Fruit fly (Drosophila melanogaster) whole organism, embryonic: Measurements from ENCODE around the gene Gpdh1.

Experiments
- Abd-B ChIP-seq: fragments of 200-800 bp; sonication (Bioruptor generic); optimal IDR thresholded peaks from 2 replicates; lab custom pipeline; 2018; ENCODE audit warnings: missing biosample characterization, mild to moderate bottlenecking, missing genetic modification characterization, moderate library complexity
- Adf1 ChIP-seq: fragments of 200-800 bp; sonication (Bioruptor generic); IDR thresholded peaks from 2 replicates; pipeline ENCODE4 v1.3.6; 2022; ENCODE audit warnings: missing biosample characterization, missing genetic modification characterization
- Aef1 ChIP-seq: fragments of 200-800 bp; sonication (Bioruptor generic); IDR thresholded peaks from 3 replicates; pipeline ENCODE4 v1.3.6; 2022; ENCODE audit warnings: missing biosample characterization, missing genetic modification characterization
- Antp ChIP-seq: fragments of 200-800 bp; sonication (Bioruptor generic); optimal IDR thresholded peaks from 3 replicates; lab custom pipeline; 2016; ENCODE audit warnings: missing biosample characterization, missing genetic modification characterization
- BtbVII ChIP-seq: fragments of 200-800 bp; sonication (Bioruptor generic); optimal IDR thresholded peaks from 3 replicates; lab custom pipeline; 2017; ENCODE audit warnings: missing biosample characterization, mild to moderate bottlenecking, missing genetic modification characterization
- CG10267 ChIP-seq: fragments of 200-800 bp; sonication (Bioruptor generic); optimal IDR thresholded peaks from 2 replicates; lab custom pipeline; 2018; ENCODE audit warnings: missing biosample characterization, mild to moderate bottlenecking, missing genetic modification characterization, moderate library complexity
- CG14441 ChIP-seq: fragments of 200-800 bp; sonication (Bioruptor generic); IDR thresholded peaks from 2 replicates; pipeline ENCODE4 v1.3.6; 2022; ENCODE audit warnings: missing biosample characterization, missing genetic modification characterization
- CG15073 ChIP-seq: fragments of 200-800 bp; sonication (Bioruptor generic); optimal IDR thresholded peaks from 2 replicates; lab custom pipeline; 2016; ENCODE audit warnings: missing biosample characterization, missing genetic modification characterization
- CG15514 ChIP-seq: fragments of 200-800 bp; sonication (Bioruptor generic); optimal IDR thresholded peaks from 3 replicates; lab custom pipeline; 2017; ENCODE audit warnings: missing biosample characterization, missing genetic modification characterization, mild to moderate bottlenecking, moderate library complexity, missing genetic modification reagents
- CG1647 ChIP-seq: fragments of 200-800 bp; sonication (Bioruptor generic); optimal IDR thresholded peaks from 3 replicates; lab custom pipeline; 2016; ENCODE audit warnings: missing biosample characterization, missing genetic modification characterization
- CG2875 ChIP-seq: fragments of 200-800 bp; sonication (Bioruptor generic); optimal IDR thresholded peaks from 2 replicates; lab custom pipeline; 2017; ENCODE audit warnings: missing biosample characterization, mild to moderate bottlenecking, missing genetic modification characterization, missing genetic modification reagents
- CG30020 ChIP-seq: fragments of 200-800 bp; optimal IDR thresholded peaks from 2 replicates; lab custom pipeline; 2019; ENCODE audit warnings: missing biosample characterization, mild to moderate bottlenecking, missing genetic modification characterization, moderate library complexity
- CG3163 ChIP-seq: fragments of 200-800 bp; sonication (Bioruptor generic); optimal IDR thresholded peaks from 3 replicates; lab custom pipeline; 2016; ENCODE audit warnings: missing biosample characterization, missing genetic modification characterization
- CG4820 ChIP-seq: fragments of 200-800 bp; sonication (Bioruptor generic); optimal IDR thresholded peaks from 3 replicates; lab custom pipeline; 2016; ENCODE audit warnings: missing biosample characterization, missing genetic modification characterization
- CG7357 ChIP-seq: fragments of 200-800 bp; sonication (Bioruptor generic); IDR thresholded peaks from 3 replicates; pipeline ENCODE4 v1.3.6; 2022; ENCODE audit warnings: missing biosample characterization, missing genetic modification characterization
- CG7745 ChIP-seq: fragments of 200-800 bp; sonication (Bioruptor generic); optimal IDR thresholded peaks from 2 replicates; lab custom pipeline; 2018; ENCODE audit warnings: missing biosample characterization, mild to moderate bottlenecking, missing genetic modification characterization, moderate library complexity
- CG9437 ChIP-seq: fragments of 200-800 bp; sonication (Bioruptor generic); optimal IDR thresholded peaks from 2 replicates; lab custom pipeline; 2018; ENCODE audit warnings: missing biosample characterization, mild to moderate bottlenecking, missing genetic modification characterization
- Camta ChIP-seq: fragments of 200-800 bp; sonication (Bioruptor generic); optimal IDR thresholded peaks from 2 replicates; lab custom pipeline; 2016; ENCODE audit warnings: missing biosample characterization, missing genetic modification characterization
- Dad ChIP-seq: fragments of 200-800 bp; sonication (Bioruptor generic); optimal IDR thresholded peaks from 3 replicates; lab custom pipeline; 2016; ENCODE audit warnings: missing biosample characterization, missing genetic modification characterization
- Dp ChIP-seq: fragments of 200-800 bp; sonication (Bioruptor generic); optimal IDR thresholded peaks from 2 replicates; lab custom pipeline; 2018; ENCODE audit warnings: missing biosample characterization, mild to moderate bottlenecking, missing genetic modification characterization, moderate library complexity
- Fer1 ChIP-seq: fragments of 200-800 bp; sonication (Bioruptor generic); optimal IDR thresholded peaks from 2 replicates; lab custom pipeline; 2017; ENCODE audit warnings: missing biosample characterization, mild to moderate bottlenecking, missing genetic modification characterization
- Hmr ChIP-seq: fragments of 200-800 bp; sonication (Bioruptor generic); optimal IDR thresholded peaks from 3 replicates; lab custom pipeline; 2017; ENCODE audit warnings: mild to moderate bottlenecking, missing biosample characterization, missing genetic modification reagents, missing genetic modification characterization
- Hr39 ChIP-seq: fragments of >200 bp; optimal IDR thresholded peaks from 2 replicates; lab custom pipeline; 2017
- Lim3 ChIP-seq: fragments of 200-800 bp; sonication (Bioruptor generic); IDR thresholded peaks from 2 replicates; pipeline ENCODE4 v1.3.6; 2022; ENCODE audit warnings: missing biosample characterization, missing genetic modification characterization
- MESR4 ChIP-seq: fragments of 200-800 bp; sonication (Bioruptor generic); optimal IDR thresholded peaks from 2 replicates; lab custom pipeline; 2018; ENCODE audit warnings: missing biosample characterization, mild to moderate bottlenecking, missing genetic modification characterization, moderate library complexity
- NC2α ChIP-seq: fragments of 200-800 bp; sonication (Bioruptor generic); optimal IDR thresholded peaks from 2 replicates; lab custom pipeline; 2016; ENCODE audit warnings: missing biosample characterization, missing genetic modification characterization
- NFAT ChIP-seq: fragments of 200-800 bp; sonication (Bioruptor generic); IDR thresholded peaks from 2 replicates; pipeline ENCODE4 v1.3.6; 2022; ENCODE audit warnings: missing biosample characterization, missing genetic modification characterization
- Rx ChIP-seq: fragments of 200-800 bp; sonication (Bioruptor generic); IDR thresholded peaks from 2 replicates; pipeline ENCODE4 v1.3.6; 2022; ENCODE audit warnings: missing biosample characterization, missing genetic modification characterization
- Side ChIP-seq: fragments of 200-800 bp; sonication (Bioruptor generic); optimal IDR thresholded peaks from 2 replicates; lab custom pipeline; 2016; ENCODE audit warnings: missing biosample characterization, missing genetic modification characterization
- Ssrp ChIP-seq: fragments of 200-800 bp; sonication (Bioruptor generic); optimal IDR thresholded peaks from 2 replicates; lab custom pipeline; 2018; ENCODE audit warnings: missing biosample characterization, mild to moderate bottlenecking, missing genetic modification characterization, moderate library complexity
- ato ChIP-seq: fragments of 200-800 bp; sonication (Bioruptor generic); IDR thresholded peaks from 2 replicates; pipeline ENCODE4 v1.3.6; 2022; ENCODE audit warnings: missing biosample characterization, missing genetic modification characterization; ENCODE audit not compliant: partially characterized antibody
- bsh ChIP-seq, 2 experiments: fragments of 200-800 bp; sonication (Bioruptor generic); optimal IDR thresholded peaks; 2 replicates each; lab custom pipeline; 2017 to 2018; ENCODE audit warnings: mild to moderate bottlenecking in 2 of 2, missing biosample characterization in 2 of 2, missing genetic modification characterization in 2 of 2, moderate library complexity in 1 of 2
- croc ChIP-seq: fragments of 200-800 bp; sonication (Bioruptor generic); conservative IDR thresholded peaks from 3 replicates; pipeline ENCODE4 v1.3.6; 2022; ENCODE audit warnings: missing biosample characterization, missing genetic modification characterization
- fd3F ChIP-seq: fragments of 200-800 bp; sonication (Bioruptor generic); optimal IDR thresholded peaks from 2 replicates; lab custom pipeline; 2018; ENCODE audit warnings: missing biosample characterization, mild to moderate bottlenecking, missing genetic modification characterization, moderate library complexity
- gfzf ChIP-seq: fragments of 200-800 bp; sonication (Bioruptor generic); optimal IDR thresholded peaks from 2 replicates; lab custom pipeline; 2016; ENCODE audit warnings: missing biosample characterization, mild to moderate bottlenecking, missing genetic modification characterization, moderate library complexity
- her ChIP-seq: fragments of 200-800 bp; sonication (Bioruptor generic); optimal IDR thresholded peaks from 2 replicates; lab custom pipeline; 2016; ENCODE audit warnings: missing biosample characterization, missing genetic modification characterization
- ind ChIP-seq: fragments of 200-800 bp; sonication (Bioruptor generic); optimal IDR thresholded peaks from 3 replicates; lab custom pipeline; 2016; ENCODE audit warnings: missing biosample characterization, missing genetic modification characterization
- kah ChIP-seq: fragments of 200-800 bp; sonication (Bioruptor generic); optimal IDR thresholded peaks from 2 replicates; lab custom pipeline; 2018; ENCODE audit warnings: missing biosample characterization, mild to moderate bottlenecking, missing genetic modification characterization
- oc ChIP-seq: fragments of 200-800 bp; sonication (Bioruptor generic); optimal IDR thresholded peaks from 2 replicates; lab custom pipeline; 2018; ENCODE audit warnings: missing biosample characterization, mild to moderate bottlenecking, missing genetic modification characterization, moderate library complexity
- onecut ChIP-seq: fragments of 200-800 bp; sonication (Bioruptor generic); IDR thresholded peaks from 2 replicates; pipeline ENCODE4 v1.3.6; 2022; ENCODE audit warnings: missing biosample characterization, missing genetic modification characterization
- org-1 ChIP-seq: fragments of 200-800 bp; sonication (Bioruptor generic); optimal IDR thresholded peaks from 2 replicates; lab custom pipeline; 2017; ENCODE audit warnings: missing biosample characterization, missing genetic modification characterization
- pan ChIP-seq, 4 experiments: fragments of >200 bp in 3 of 4; fragments of 200-800 bp in 1 of 4; sonication (Bioruptor generic) in 1 of 4; optimal IDR thresholded peaks in 3 of 4; IDR thresholded peaks in 1 of 4; 2 replicates each; pipeline versions ENCODE4 v1.3.6 to Lab custom; 2017 to 2022; ENCODE audit warnings: missing biosample characterization in 2 of 4, missing genetic modification characterization in 2 of 4, mixed read lengths in 1 of 4
- pzg ChIP-seq: fragments of 200-800 bp; sonication (Bioruptor generic); optimal IDR thresholded peaks from 3 replicates; lab custom pipeline; 2018; ENCODE audit warnings: missing biosample characterization, mild to moderate bottlenecking, missing genetic modification characterization, moderate library complexity
- repo ChIP-seq: fragments of 200-800 bp; sonication (Bioruptor generic); optimal IDR thresholded peaks from 2 replicates; lab custom pipeline; 2016; ENCODE audit warnings: missing biosample characterization, missing genetic modification characterization
- salm ChIP-seq: fragments of 200-800 bp; sonication (Bioruptor generic); optimal IDR thresholded peaks from 2 replicates; lab custom pipeline; 2018; ENCODE audit warnings: missing biosample characterization, mild to moderate bottlenecking, missing genetic modification characterization
- stwl ChIP-seq: fragments of 200-800 bp; sonication (Bioruptor generic); optimal IDR thresholded peaks from 3 replicates; lab custom pipeline; 2018; ENCODE audit warnings: missing biosample characterization, mild to moderate bottlenecking, missing genetic modification characterization, moderate library complexity
- tin ChIP-seq: fragments of 200-800 bp; sonication (Bioruptor generic); optimal IDR thresholded peaks from 3 replicates; lab custom pipeline; 2016; ENCODE audit warnings: missing biosample characterization, missing genetic modification characterization
- tio ChIP-seq: fragments of 200-800 bp; sonication (Bioruptor generic); optimal IDR thresholded peaks from 2 replicates; lab custom pipeline; 2017; ENCODE audit warnings: missing biosample characterization, missing genetic modification characterization, inconsistent platforms
- trem ChIP-seq: fragments of 200-800 bp; optimal IDR thresholded peaks from 3 replicates; lab custom pipeline; 2019; ENCODE audit warnings: missing biosample characterization, mild to moderate bottlenecking, missing genetic modification characterization, moderate library complexity
- wek ChIP-seq: fragments of 200-800 bp; sonication (Bioruptor generic); optimal IDR thresholded peaks from 3 replicates; lab custom pipeline; 2018; ENCODE audit warnings: missing biosample characterization, mild to moderate bottlenecking, missing genetic modification characterization, moderate library complexity

The Gpdh1 gene

dm6 chr2L:5980862-5981432, 37.5 kb downstream of the Gpdh1 start, which contains the start of gene chic (continued):
- no peak for TF ChIP-seq pan (optimal IDR thresholded peaks at IDR 0.05; lab: Kevin White, UChicago)
- TF ChIP-seq pan (GFP tag; optimal IDR thresholded peaks at IDR 0.05 in 1 of 2, IDR thresholded peaks at IDR 0.05 in 1 of 2): no peak
- peak; percentile 19 for TF ChIP-seq Antp
- TF ChIP-seq CG4820 (GFP tag; lab: Kevin White, UChicago): peak; percentile 5
- peak; percentile 2 for TF ChIP-seq repo (GFP tag; lab: Kevin White, UChicago)
- TF ChIP-seq Adf1 (GFP tag; lab: Robert Waterston, UW): no peak
- peak; percentile 63 for TF ChIP-seq CG15514 (GFP tag; lab: Kevin White, UChicago)
- peak; percentile 20 for TF ChIP-seq her (GFP tag; lab: Kevin White, UChicago)
- TF ChIP-seq CG15073 (GFP tag; lab: Kevin White, UChicago): no peak
- no peak for TF ChIP-seq CG14441 (GFP tag; lab: Robert Waterston, UW)
- TF ChIP-seq Dp (GFP tag; lab: Kevin White, UChicago): peak; percentile 45
- peak; percentile 34 for TF ChIP-seq Hmr (GFP tag; lab: Kevin White, UChicago)
- peak; percentile 40 for TF ChIP-seq Side (GFP tag; lab: Kevin White, UChicago)
- peak; percentile 36 for TF ChIP-seq Camta (GFP tag; lab: Kevin White, UChicago)
- no peak for TF ChIP-seq oc (tag; lab: Kevin White, UChicago)
- no peak for TF ChIP-seq NC2α (GFP tag; lab: Kevin White, UChicago)
- no peak for TF ChIP-seq Abd-B
- TF ChIP-seq wek (GFP tag; lab: Kevin White, UChicago): peak; percentile 3
- TF ChIP-seq onecut: no peak
- peak; percentile 79 for TF ChIP-seq CG30020 (tag; lab: Kevin White, UChicago)
- no peak for TF ChIP-seq NFAT (GFP tag; lab: Robert Waterston, UW)
- peak; percentile 26 for TF ChIP-seq ind (GFP tag; lab: Kevin White, UChicago)
- TF ChIP-seq Ssrp (tag; lab: Kevin White, UChicago): no peak
- TF ChIP-seq org-1 (GFP tag; lab: Kevin White, UChicago): peak; percentile 5
- TF ChIP-seq salm (tag; lab: Kevin White, UChicago): no peak
- TF ChIP-seq CG3163: peak; percentile 22
- no peak for TF ChIP-seq CG10267 (tag; lab: Kevin White, UChicago)
- TF ChIP-seq Dad: peak; percentile 13
- TF ChIP-seq Rx (GFP tag; lab: Robert Waterston, UW): no peak
- peak; percentile 57 for TF ChIP-seq stwl (tag; lab: Kevin White, UChicago)
- peak; percentile 41 for TF ChIP-seq trem (tag; lab: Kevin White, UChicago)
- TF ChIP-seq CG2875: no peak
- TF ChIP-seq fd3F (GFP tag; lab: Kevin White, UChicago): no peak
- TF ChIP-seq Hr39 (lab: Kevin White, UChicago): no peak
- no peak for TF ChIP-seq ato (GFP tag; lab: Robert Waterston, UW)
- TF ChIP-seq MESR4 (GFP tag; lab: Kevin White, UChicago): peak; percentile 58
- peak; percentile 22 for TF ChIP-seq Fer1 (GFP tag; lab: Kevin White, UChicago)
- TF ChIP-seq tin (GFP tag; lab: Kevin White, UChicago): no peak
- TF ChIP-seq kah: no peak
- no peak for TF ChIP-seq BtbVII (GFP tag; lab: Kevin White, UChicago)
- no peak for TF ChIP-seq CG7357 (GFP tag; lab: Robert Waterston, UW)
- TF ChIP-seq CG9437 (GFP tag; lab: Kevin White, UChicago): no peak
- peak in 1 of 2 experiments; percentile 19 for TF ChIP-seq bsh (GFP tag; optimal IDR thresholded peaks at IDR 0.05; lab: Kevin White, UChicago)
- no peak for TF ChIP-seq Aef1 (GFP tag; lab: Robert Waterston, UW)
- no peak for TF ChIP-seq tio (GFP tag; lab: Kevin White, UChicago)
- peak; percentile 68 for TF ChIP-seq gfzf (GFP tag; lab: Kevin White, UChicago)
- peak; percentile 38 for TF ChIP-seq CG1647 (GFP tag; lab: Kevin White, UChicago)
- no peak for TF ChIP-seq Lim3
- TF ChIP-seq croc: no peak
- TF ChIP-seq pzg (GFP tag; lab: Kevin White, UChicago): peak; percentile 85
- TF ChIP-seq CG7745 (tag; lab: Kevin White, UChicago): peak; percentile 85
